Fruit fly (Drosophila melanogaster): ENCODE results near the gene Scsalpha1.
A peak's percentile ranks its signal among the peaks of the same experiment; 100 is the strongest.

Scsalpha1 gene

DNA sequence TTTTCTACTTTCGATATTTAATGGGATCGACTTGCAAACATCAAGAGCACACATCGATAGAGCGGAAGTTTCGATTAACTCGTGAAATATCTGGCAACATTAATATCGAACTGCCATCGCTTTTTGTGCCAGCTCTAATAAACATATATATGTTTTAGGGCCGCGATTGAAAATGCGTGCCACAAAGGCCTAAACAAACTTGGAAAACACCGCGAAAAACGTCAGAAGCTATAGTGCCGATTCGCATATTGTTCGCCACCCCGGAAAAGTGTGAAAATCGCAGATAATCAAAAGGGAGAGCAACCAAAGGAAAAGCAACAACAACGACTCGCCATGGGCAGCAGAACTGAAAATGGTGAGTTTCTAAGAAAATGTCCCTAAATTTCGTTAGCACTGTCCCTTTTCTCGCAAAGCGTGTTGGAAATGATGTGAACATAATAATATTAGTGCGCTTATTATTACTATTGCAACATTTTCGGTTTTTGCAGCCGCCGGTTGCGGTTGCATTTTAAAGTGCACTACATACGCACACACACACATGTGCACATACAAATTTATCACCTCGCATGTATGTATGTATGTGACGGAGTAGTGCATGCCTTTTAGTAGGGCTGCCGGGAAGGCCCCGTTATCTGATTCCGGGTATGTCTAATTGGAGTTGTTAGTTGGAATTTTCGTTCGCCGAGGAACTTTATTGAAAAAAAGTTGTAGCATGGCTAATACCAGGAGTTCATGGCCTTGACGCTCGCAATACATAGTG, 4.7 kb downstream of the Scsalpha1 start, which contains the start of gene enc (continued):
- TF ChIP-seq cato (GFP tag; optimal IDR thresholded peaks at IDR 0.05; ENCODE audit: borderline replicate concordance) (no peak), Neu2 (GFP tag; optimal IDR thresholded peaks at IDR 0.05; ENCODE audit: borderline replicate concordance) (peak; percentile 36), yki (optimal IDR thresholded peaks at IDR 0.05) (no peak), CG13894 (tag; optimal IDR thresholded peaks at IDR 0.05) (no peak), Hmx (GFP tag; optimal IDR thresholded peaks at IDR 0.05) (no peak), Dbx (GFP tag; IDR thresholded peaks at IDR 0.05) (0 out of 3 replicates have a peak, but pooled peaks have one; percentile 30), Awh (GFP tag; IDR thresholded peaks at IDR 0.05) (no peak), Oaz (GFP tag; IDR thresholded peaks at IDR 0.05) (no peak), CG4282 (GFP tag; optimal IDR thresholded peaks at IDR 0.05) (no peak), ac (GFP tag; optimal IDR thresholded peaks at IDR 0.05) (no peak), CG18011 (GFP tag; optimal IDR thresholded peaks at IDR 0.05) (no peak), CG17568 (GFP tag; optimal IDR thresholded peaks at IDR 0.05) (no peak), D (optimal IDR thresholded peaks at IDR 0.05) (no peak), D (GFP tag; optimal IDR thresholded peaks at IDR 0.05) (no peak), gro (GFP tag; optimal IDR thresholded peaks at IDR 0.05) (peak; percentile 2), YL-1 (GFP tag; optimal IDR thresholded peaks at IDR 0.05) (peak; percentile 83), Rx (GFP tag; IDR thresholded peaks at IDR 0.05) (no peak), chif (GFP tag; optimal IDR thresholded peaks at IDR 0.05) (peak in 1 of 2 experiments; percentile 16), rib (GFP tag; IDR thresholded peaks at IDR 0.05) (no peak), CG31365 (tag; optimal IDR thresholded peaks at IDR 0.05) (no peak), CG11695 (GFP tag; IDR thresholded peaks at IDR 0.05) (no peak), cwo (GFP tag; optimal IDR thresholded peaks at IDR 0.05) (no peak), pho (GFP tag; optimal IDR thresholded peaks at IDR 0.05) (no peak), hth (optimal IDR thresholded peaks at IDR 0.05) (no peak), chm (GFP tag; IDR thresholded peaks at IDR 0.05) (peak; percentile 33; the same call in 1 of the 2 replicates), CG9215 (GFP tag; IDR thresholded peaks at IDR 0.05) (no peak), NC2α (GFP tag; optimal IDR thresholded peaks at IDR 0.05) (no peak), toy (GFP tag; IDR thresholded peaks at IDR 0.05) (no peak), TFAM (GFP tag; optimal IDR thresholded peaks at IDR 0.05) (no peak), Atf-2 (GFP tag; optimal IDR thresholded peaks at IDR 0.05) (no peak), CG12744 (GFP tag; optimal IDR thresholded peaks at IDR 0.05) (no peak), Sry-β (GFP tag; optimal IDR thresholded peaks at IDR 0.05) (no peak), exex (tag; optimal IDR thresholded peaks at IDR 0.05) (no peak), jing (GFP tag; optimal IDR thresholded peaks at IDR 0.05) (no peak), CG16815 (GFP tag; optimal IDR thresholded peaks at IDR 0.05) (no peak), Scr (GFP tag; IDR thresholded peaks at IDR 0.05; ENCODE audit: partially characterized antibody) (peak; percentile 94), Fer2 (tag; optimal IDR thresholded peaks at IDR 0.05) (no peak), kah (GFP tag; optimal IDR thresholded peaks at IDR 0.05) (no peak), luna (GFP tag; optimal IDR thresholded peaks at IDR 0.05) (no peak), CG12299 (tag; optimal IDR thresholded peaks at IDR 0.05) (no peak), Taf1 (GFP tag; IDR thresholded peaks at IDR 0.05) (no peak), scrt (GFP tag; optimal IDR thresholded peaks at IDR 0.05) (peak; percentile 8), fru (optimal IDR thresholded peaks at IDR 0.05) (no peak), CG34376 (GFP tag; optimal IDR thresholded peaks at IDR 0.05) (no peak), CG6272 (GFP tag; IDR thresholded peaks at IDR 0.05) (peak; percentile 57; the same call in 1 of the 2 replicates), CG10979 (tag; optimal IDR thresholded peaks at IDR 0.05) (no peak), CG1792 (GFP tag; optimal IDR thresholded peaks at IDR 0.05) (no peak), unpg (GFP tag; optimal IDR thresholded peaks at IDR 0.05) (no peak), aop (GFP tag; IDR thresholded peaks at IDR 0.05) (no peak), zfh1 (GFP tag; IDR thresholded peaks at IDR 0.05) (no peak), Lhr (GFP tag; optimal IDR thresholded peaks at IDR 0.05) (peak; percentile 20)

All from whole organism, embryonic.